Worm (Caenorhabditis elegans): Measurements from ENCODE around the gene B0252.3.

Gene B0252.3

ce11 chrII:6858201-6858600, 49.4 kb downstream of the B0252.3 start, which contains the start of gene dnj-5:
Gene dnj-5, minus strand, starts transcription at chrII:6858301.
- TF ChIP-seq mls-2 (tag; optimal IDR thresholded peaks at IDR 0.05) (no peak), pha-4 (tag; optimal IDR thresholded peaks at IDR 0.05) (no peak), unc-62 (GFP tag; optimal IDR thresholded peaks at IDR 0.05) (no peak), drap-1 (GFP tag; optimal IDR thresholded peaks at IDR 0.05) (no peak), mep-1 (tag; optimal IDR thresholded peaks at IDR 0.05) (no peak), ceh-43 (GFP tag; optimal IDR thresholded peaks at IDR 0.05) (no peak), nhr-28 (tag; optimal IDR thresholded peaks at IDR 0.05) (no peak), tbx-8 (GFP tag; optimal IDR thresholded peaks at IDR 0.05) (no peak), sem-2 (GFP tag; optimal IDR thresholded peaks at IDR 0.05) (no peak), hlh-1 (tag; optimal IDR thresholded peaks at IDR 0.05) (no peak)

DNA sequence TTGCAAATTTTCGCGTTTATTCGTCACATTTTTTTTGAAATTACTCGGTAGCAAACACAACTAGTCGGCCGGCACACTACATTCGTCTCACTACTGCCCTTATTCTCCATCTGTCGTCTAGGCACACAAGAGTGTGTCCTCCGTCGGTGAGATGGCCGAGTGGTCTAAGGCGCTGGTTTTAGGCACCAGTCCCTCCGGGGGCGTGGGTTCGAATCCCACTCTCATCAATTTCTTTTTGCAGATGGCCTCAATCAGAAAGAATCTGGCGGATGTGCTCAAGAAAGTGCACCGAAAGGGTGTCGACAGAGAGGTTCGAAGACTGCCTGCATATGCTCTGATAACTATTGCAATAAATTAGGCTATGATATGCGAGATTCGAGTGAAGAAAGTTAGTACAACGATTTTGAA, 54.5 kb downstream of the B0252.3 start:
- TF ChIP-seq drap-1 (GFP tag; optimal IDR thresholded peaks at IDR 0.05) = peak; percentile 91
- TF ChIP-seq sptf-1 (tag; optimal IDR thresholded peaks at IDR 0.05) = peak; percentile 94
- TF ChIP-seq nhr-237 (tag; optimal IDR thresholded peaks at IDR 0.05) = peak; percentile 45
- peak; percentile 68 for TF ChIP-seq ham-2 (GFP tag; optimal IDR thresholded peaks at IDR 0.05)
- peak; percentile 32 for TF ChIP-seq elt-1 (tag; optimal IDR thresholded peaks at IDR 0.05; ENCODE audit: borderline replicate concordance, insufficient read depth)
- TF ChIP-seq flh-1 (GFP tag; optimal IDR thresholded peaks at IDR 0.05) = peak; percentile 65
- TF ChIP-seq pha-4 (tag; optimal IDR thresholded peaks at IDR 0.05) = no peak
- TF ChIP-seq mls-2 (tag; optimal IDR thresholded peaks at IDR 0.05) = peak; percentile 95
- peak; percentile 96 for TF ChIP-seq cnd-1 (tag; optimal IDR thresholded peaks at IDR 0.05)
- TF ChIP-seq lin-32 (GFP tag; optimal IDR thresholded peaks at IDR 0.05) = peak; percentile 91
- TF ChIP-seq lin-13 (tag; optimal IDR thresholded peaks at IDR 0.05) = peak; percentile 75
- peak; percentile 68 for TF ChIP-seq mep-1 (tag; optimal IDR thresholded peaks at IDR 0.05)
- TF ChIP-seq ceh-39 (tag; optimal IDR thresholded peaks at IDR 0.05) = no peak
- TF ChIP-seq ceh-43 (GFP tag; optimal IDR thresholded peaks at IDR 0.05) = peak; percentile 75
- TF ChIP-seq unc-62 (GFP tag; optimal IDR thresholded peaks at IDR 0.05) = peak; percentile 76
- no peak for TF ChIP-seq elt-3 (tag; optimal IDR thresholded peaks at IDR 0.05)
- TF ChIP-seq unc-39 (tag; optimal IDR thresholded peaks at IDR 0.05) = peak; percentile 68
- peak; percentile 94 for TF ChIP-seq ceh-83 (GFP tag; optimal IDR thresholded peaks at IDR 0.05)
- TF ChIP-seq snpc-4 (tag; optimal IDR thresholded peaks at IDR 0.05) = no peak
- TF ChIP-seq tbx-8 (GFP tag; optimal IDR thresholded peaks at IDR 0.05) = peak; percentile 74
- TF ChIP-seq mab-5 (tag; optimal IDR thresholded peaks at IDR 0.05) = no peak
- TF ChIP-seq nhr-76 (tag; optimal IDR thresholded peaks at IDR 0.05) = no peak
- TF ChIP-seq ces-1 (GFP tag; optimal IDR thresholded peaks at IDR 0.05) = peak; percentile 57
- TF ChIP-seq hlh-1 (tag; optimal IDR thresholded peaks at IDR 0.05) = peak; percentile 32
- peak; percentile 76 for TF ChIP-seq unc-120 (tag; optimal IDR thresholded peaks at IDR 0.05; ENCODE audit: poor library complexity, severe bottlenecking)
- TF ChIP-seq blmp-1 (tag; optimal IDR thresholded peaks at IDR 0.05) = no peak
- TF ChIP-seq zip-8 (tag; optimal IDR thresholded peaks at IDR 0.05) = no peak
- peak; percentile 93 for TF ChIP-seq M03D4.4 (tag; optimal IDR thresholded peaks at IDR 0.05)
- peak; percentile 55 for TF ChIP-seq nhr-12 (tag; optimal IDR thresholded peaks at IDR 0.05)
- peak; percentile 72 for TF ChIP-seq bed-3 (GFP tag; optimal IDR thresholded peaks at IDR 0.05)
- TF ChIP-seq ztf-11 (tag; optimal IDR thresholded peaks at IDR 0.05) = peak; percentile 72
- TF ChIP-seq sem-2 (GFP tag; optimal IDR thresholded peaks at IDR 0.05) = peak; percentile 88
- TF ChIP-seq lsy-2 (tag; optimal IDR thresholded peaks at IDR 0.05) = peak; percentile 35
- no peak for TF ChIP-seq nhr-2 (tag; optimal IDR thresholded peaks at IDR 0.05)
- TF ChIP-seq nhr-28 (tag; optimal IDR thresholded peaks at IDR 0.05) = peak; percentile 27

Data from whole organism, mixed stage, embryonic.